Worm (Caenorhabditis elegans): ENCODE measurements around the gene Y57G11C.38.

Gene Y57G11C.38

DNA sequence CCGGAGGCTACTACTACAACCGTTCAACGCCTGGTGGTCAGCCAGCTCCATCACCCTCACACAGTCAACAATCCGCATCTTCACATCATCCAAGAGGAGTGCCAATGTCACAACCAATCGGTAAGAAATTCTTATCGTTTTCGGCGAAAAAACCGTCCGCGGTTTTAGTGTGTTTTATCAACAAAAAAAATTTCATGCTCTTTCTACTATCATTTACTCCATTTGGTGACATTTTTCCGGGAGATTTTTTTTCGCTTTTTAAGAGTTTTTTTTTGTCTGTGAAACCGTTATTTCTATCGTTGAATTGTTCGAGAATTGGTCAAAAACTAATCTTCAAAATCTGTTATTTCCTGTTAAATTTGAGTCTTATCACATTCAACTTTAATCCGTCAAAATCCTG, 23.3 kb downstream of the Y57G11C.38 start:
- TF ChIP-seq elt-2 (tag; optimal IDR thresholded peaks at IDR 0.05) (peak; percentile 36), nhr-28 (tag; optimal IDR thresholded peaks at IDR 0.05) (no peak), nhr-47 (tag; optimal IDR thresholded peaks at IDR 0.05) (no peak), pqm-1 (tag; optimal IDR thresholded peaks at IDR 0.05) (peak; percentile 41)

DNA sequence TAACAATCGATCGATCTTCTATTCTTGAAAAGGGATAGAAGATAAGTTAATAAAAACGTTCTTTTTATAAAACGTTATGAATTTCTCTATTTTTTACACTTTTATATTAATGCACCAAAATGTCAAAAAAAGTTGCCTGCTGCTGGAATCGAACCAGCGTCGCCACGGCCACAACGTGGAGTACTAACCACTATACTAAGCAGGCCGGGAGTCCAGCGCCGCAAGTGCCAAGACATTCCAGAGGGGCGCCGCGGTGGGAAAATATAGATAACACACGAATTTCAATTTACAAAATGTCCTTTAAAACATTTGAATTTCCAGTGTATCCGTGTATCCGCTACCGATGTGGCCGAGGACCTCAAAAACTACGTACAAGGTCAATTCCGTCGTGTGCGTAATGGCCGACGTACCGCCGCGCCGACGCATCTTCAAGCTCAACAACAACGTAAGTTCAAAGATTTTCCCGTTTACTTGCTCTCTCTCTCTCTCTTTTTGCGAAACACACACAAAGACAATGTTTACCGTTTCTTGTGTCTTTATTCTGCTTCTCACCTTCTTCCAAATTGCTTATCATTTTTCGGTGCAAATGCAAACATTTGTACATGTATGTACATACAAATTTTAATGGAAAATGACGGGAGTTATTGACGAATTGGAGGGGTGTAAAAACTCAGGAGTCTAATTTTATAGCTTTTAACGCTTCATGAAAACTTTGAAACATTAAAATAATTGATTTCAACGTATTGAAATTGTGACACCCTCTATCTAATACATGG, 26.8 kb downstream of the Y57G11C.38 start:
- no peak for TF ChIP-seq blmp-1 (tag; optimal IDR thresholded peaks at IDR 0.05)
- peak; percentile 37 for TF ChIP-seq snu-23 (GFP tag; optimal IDR thresholded peaks at IDR 0.05)
- 0 out of 2 replicates have a peak, but pooled peaks have one; percentile 7 for TF ChIP-seq unc-98 (GFP tag; IDR thresholded peaks at IDR 0.05)
- TF ChIP-seq C34B4.2 (tag; optimal IDR thresholded peaks at IDR 0.05), result no peak
- peak; percentile 6 for TF ChIP-seq swsn-7 (tag; optimal IDR thresholded peaks at IDR 0.05)
- peak; percentile 41 for TF ChIP-seq nhr-90 (tag; optimal IDR thresholded peaks at IDR 0.05; ENCODE audit: poor library complexity)
- no peak for TF ChIP-seq fkh-8 (tag; optimal IDR thresholded peaks at IDR 0.05)
- no peak for TF ChIP-seq efl-1 (optimal IDR thresholded peaks at IDR 0.05)
- TF ChIP-seq efl-1 (GFP tag; optimal IDR thresholded peaks at IDR 0.05 in 1 of 2), result peak in 1 of 2 experiments; percentile 81
- TF ChIP-seq rnt-1 (tag; optimal IDR thresholded peaks at IDR 0.05), result no peak
- TF ChIP-seq nhr-19 (GFP tag; conservative IDR thresholded peaks at IDR 0.05), result no peak
- peak; percentile 50 for TF ChIP-seq elt-2 (tag; optimal IDR thresholded peaks at IDR 0.05)
- TF ChIP-seq nhr-20 (tag; optimal IDR thresholded peaks at IDR 0.05), result peak; percentile 4
- no peak for TF ChIP-seq ceh-82 (tag; optimal IDR thresholded peaks at IDR 0.05)
- TF ChIP-seq egl-27 (tag; optimal IDR thresholded peaks at IDR 0.05), result no peak
- no peak for TF ChIP-seq fkh-10 (GFP tag; optimal IDR thresholded peaks at IDR 0.05)
- TF ChIP-seq ces-1 (GFP tag; optimal IDR thresholded peaks at IDR 0.05), result no peak
- TF ChIP-seq nhr-77 (tag; optimal IDR thresholded peaks at IDR 0.05), result no peak
- no peak for TF ChIP-seq dsc-1 (tag; optimal IDR thresholded peaks at IDR 0.05)
- peak; percentile 34 for TF ChIP-seq nhr-71 (tag; optimal IDR thresholded peaks at IDR 0.05)
- no peak for TF ChIP-seq unc-62 (GFP tag; optimal IDR thresholded peaks at IDR 0.05)
- no peak for TF ChIP-seq aly-2 (tag; optimal IDR thresholded peaks at IDR 0.05)

ce11 chrIV:14890914-14891313, 28.7 kb downstream of the Y57G11C.38 start:
- no peak for TF ChIP-seq ces-1 (GFP tag; optimal IDR thresholded peaks at IDR 0.05)
- no peak for TF ChIP-seq nhr-90 (tag; optimal IDR thresholded peaks at IDR 0.05; ENCODE audit: poor library complexity)

- TF ChIP-seq unc-98 (GFP tag; IDR thresholded peaks at IDR 0.05) (no peak), nhr-85 (tag) (no peak)
These were observed 29.7 kb downstream of the Y57G11C.38 start for ce11 chrIV:14891996-14892395.

- no peak for TF ChIP-seq unc-130 (tag; optimal IDR thresholded peaks at IDR 0.05)
- no peak for TF ChIP-seq nhr-237 (tag; optimal IDR thresholded peaks at IDR 0.05)
- no peak for TF ChIP-seq zag-1 (tag; optimal IDR thresholded peaks at IDR 0.05)
- TF ChIP-seq nhr-19 (GFP tag; conservative IDR thresholded peaks at IDR 0.05), result no peak
- TF ChIP-seq tbx-2 (tag; optimal IDR thresholded peaks at IDR 0.05), result no peak
- no peak for TF ChIP-seq sptf-1 (tag; optimal IDR thresholded peaks at IDR 0.05)
- no peak for TF ChIP-seq swsn-7 (tag; optimal IDR thresholded peaks at IDR 0.05)
- TF ChIP-seq nhr-71 (tag; optimal IDR thresholded peaks at IDR 0.05), result no peak
- TF ChIP-seq alr-1 (tag; optimal IDR thresholded peaks at IDR 0.05; ENCODE audit: borderline replicate concordance), result no peak
- no peak for TF ChIP-seq nhr-85 (tag)
- no peak for TF ChIP-seq nhr-77 (tag; optimal IDR thresholded peaks at IDR 0.05)
- TF ChIP-seq fkh-10 (GFP tag; optimal IDR thresholded peaks at IDR 0.05), result no peak
- no peak for TF ChIP-seq lin-13 (GFP tag; optimal IDR thresholded peaks at IDR 0.05)
- no peak for TF ChIP-seq zip-4 (GFP tag; optimal IDR thresholded peaks at IDR 0.05)
These were observed 32.1 kb downstream of the Y57G11C.38 start for ce11 chrIV:14894339-14894738.
